Fruit fly (Drosophila melanogaster) whole organism: ENCODE results near the gene SCAR.

Experiments used
- CG8478 ChIP-seq: fragments of >200 bp; optimal IDR thresholded peaks from 2 replicates; lab custom pipeline; 2018; ENCODE audit warnings: inconsistent platforms
- EcR ChIP-seq, 2 experiments: fragments of >200 bp; optimal IDR thresholded peaks; 2 replicates each; lab custom pipeline; 2017; ENCODE audit warnings: missing biosample characterization in 2 of 2, missing genetic modification characterization in 2 of 2, missing genetic modification reagents in 2 of 2
- pan ChIP-seq: fragments of >200 bp; optimal IDR thresholded peaks from 2 replicates; lab custom pipeline; 2017
- psq ChIP-seq: fragments of >200 bp; optimal IDR thresholded peaks from 2 replicates; lab custom pipeline; 2017
- usp ChIP-seq: fragments of >200 bp; optimal IDR thresholded peaks from 2 replicates; lab custom pipeline; 2017; ENCODE audit warnings: missing biosample characterization, missing genetic modification characterization, mixed read lengths

DNA sequence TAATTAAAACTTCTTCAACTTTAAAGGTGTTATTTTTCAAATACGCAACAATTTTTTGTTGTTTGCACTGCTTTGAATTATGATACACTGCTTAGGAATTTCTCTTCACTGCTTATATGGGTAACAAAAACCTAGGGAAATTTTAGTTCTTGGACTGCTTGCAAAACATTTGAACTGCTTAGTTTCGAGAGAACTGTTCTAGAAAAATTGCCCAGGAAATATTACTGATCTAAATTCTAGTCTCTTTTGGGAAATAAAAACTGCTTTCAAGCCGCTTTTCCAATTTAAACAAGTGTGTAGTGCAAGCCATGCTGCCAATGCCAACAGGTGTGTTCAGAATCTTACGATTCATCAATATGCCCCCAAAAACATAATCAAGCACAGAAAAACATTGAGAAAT is 12.1 kb upstream of the SCAR start:
- no peak for TF ChIP-seq usp (GFP tag; lab: Kevin White, UChicago)
- no peak for TF ChIP-seq CG8478 (lab: Kevin White, UChicago)
- no peak for TF ChIP-seq psq
- no peak for TF ChIP-seq pan (lab: Kevin White, UChicago)
- no peak for TF ChIP-seq EcR (GFP tag; optimal IDR thresholded peaks at IDR 0.05; lab: Kevin White, UChicago)
